Fruit fly (Drosophila melanogaster) S2 (cell line): ENCODE results near the gene Usp12-46.

ENCODE experiments used
- CG8478 ChIP-seq: fragments of >200 bp; optimal IDR thresholded peaks from 2 replicates; lab custom pipeline; 2018
- CTCF ChIP-seq, 2 experiments: fragments of >200 bp; optimal IDR thresholded peaks; 2 replicates each; lab custom pipeline; 2018

DNA sequence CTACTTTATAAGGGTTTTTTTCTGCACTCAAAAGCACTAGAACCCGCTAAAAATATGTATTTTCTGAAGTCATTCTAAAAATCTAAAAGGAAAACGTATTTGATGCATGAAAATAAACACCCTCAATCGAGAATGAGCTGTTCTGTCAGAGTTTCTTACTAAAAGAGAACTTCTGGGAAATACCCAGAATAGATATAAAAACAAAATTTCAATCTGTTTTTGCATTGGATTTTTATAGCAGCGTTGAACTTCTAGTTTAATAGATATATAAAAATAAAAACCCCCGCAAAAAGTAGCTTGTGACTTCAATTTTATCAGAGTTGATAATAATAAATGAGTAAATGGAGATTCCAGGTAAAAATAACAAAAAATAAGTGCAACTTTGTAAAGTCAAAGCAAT, 32.3 kb upstream of the Usp12-46 start:
- TF ChIP-seq CG8478 = no peak
- no peak for TF ChIP-seq CTCF (optimal IDR thresholded peaks at IDR 0.05; lab: Kevin White, UChicago)
